Worm (Caenorhabditis elegans) whole organism, L4 larva: ENCODE measurements around the gene C18H7.11.

Source experiments
- Y105C5A.15 ChIP-seq: fragments of 200-800 bp; sonication (Bioruptor generic); IDR thresholded peaks from 2 replicates; pipeline ENCODE4 v1.3.6; 2022; ENCODE audit warnings: missing genetic modification characterization, missing compliant biosample characterization
- ZK337.2 ChIP-seq: fragments of 200-800 bp; sonication (Bioruptor generic); IDR thresholded peaks from 2 replicates; pipeline ENCODE4 v1.3.6; 2022; ENCODE audit warnings: missing genetic modification reagents, missing genetic modification characterization, missing compliant biosample characterization
- ZK546.5 ChIP-seq, 2 experiments: sonication (generic microtip); optimal IDR thresholded peaks; 2 replicates each; lab custom pipeline; 2017; ENCODE audit warnings: missing biosample characterization in 2 of 2, missing genetic modification characterization in 2 of 2
- ceh-28 ChIP-seq: fragments of 150-350 bp; optimal IDR thresholded peaks from 2 replicates; lab custom pipeline; 2014; ENCODE audit warnings: missing biosample characterization, missing genetic modification reagents, missing genetic modification characterization
- duxl-1 ChIP-seq: sonication (generic microtip); optimal IDR thresholded peaks from 2 replicates; lab custom pipeline; 2016; ENCODE audit warnings: mild to moderate bottlenecking, missing genetic modification characterization, moderate library complexity, missing compliant biosample characterization; ENCODE audit not compliant: poor library complexity
- lir-3 ChIP-seq: sonication (generic microtip); optimal IDR thresholded peaks from 2 replicates; lab custom pipeline; 2016; ENCODE audit warnings: mild to moderate bottlenecking, missing genetic modification characterization, missing compliant biosample characterization
- nhr-11 ChIP-seq: fragments of 150-350 bp; optimal IDR thresholded peaks from 2 replicates; lab custom pipeline; 2014; ENCODE audit warnings: missing biosample characterization, missing genetic modification characterization
- pqm-1 ChIP-seq: sonication (generic microtip); optimal IDR thresholded peaks from 2 replicates; lab custom pipeline; 2017; ENCODE audit warnings: missing biosample characterization, missing genetic modification characterization
- unc-39 ChIP-seq: sonication (generic microtip); optimal IDR thresholded peaks from 2 replicates; lab custom pipeline; 2017; ENCODE audit warnings: missing biosample characterization, missing genetic modification characterization
- unc-62 ChIP-seq, 3 experiments: fragments of 150-350 bp in 1 of 3; sonication (generic microtip); optimal IDR thresholded peaks in 2 of 3; peaks in 1 of 3; 1 replicate in 1 of 3; 2 replicates in 2 of 3; lab custom pipeline; 2014 to 2017; ENCODE audit warnings: missing biosample characterization in 3 of 3, missing genetic modification characterization in 3 of 3, missing genetic modification reagents in 3 of 3, missing genotype in 1 of 3
- ztf-11 ChIP-seq: fragments of 150-350 bp; optimal IDR thresholded peaks from 2 replicates; lab custom pipeline; 2014; ENCODE audit warnings: missing biosample characterization, missing genetic modification characterization

ce11 chrIV:630598-630997 lies 33.9 kb downstream of the C18H7.11 start:
- TF ChIP-seq pqm-1 (tag; lab: Kevin White, UChicago) (no peak), lir-3 (tag; lab: Kevin White, UChicago) (no peak), ceh-28 (tag; lab: Kevin White, UChicago) (no peak), unc-39 (no peak), ZK546.5 (tag; optimal IDR thresholded peaks at IDR 0.05; lab: Kevin White, UChicago) (no peak), duxl-1 (tag; lab: Kevin White, UChicago) (no peak), nhr-11 (tag; lab: Kevin White, UChicago) (no peak), unc-62 (GFP tag; optimal IDR thresholded peaks at IDR 0.05 in 1 of 2; lab: Kevin White, UChicago) (peak in 1 of 2 experiments; percentile 46), unc-62 (tag; optimal IDR thresholded peaks at IDR 0.05; lab: Kevin White, UChicago) (no peak), Y105C5A.15 (GFP tag; lab: Robert Waterston, UW) (no peak), ztf-11 (tag; lab: Kevin White, UChicago) (no peak), ZK337.2 (GFP tag; lab: Robert Waterston, UW) (no peak)
